Worm (Caenorhabditis elegans): ENCODE measurements around the gene C32B5.13.

ce11 chrII:927331-927730, 34.5 kb downstream of the C32B5.13 start, which contains the start of gene R07C3.13:
- TF ChIP-seq tag-97 (GFP tag; IDR thresholded peaks at IDR 0.05) = no peak
- no peak for TF ChIP-seq ceh-28 (tag; optimal IDR thresholded peaks at IDR 0.05)
- TF ChIP-seq snpc-4 (tag; optimal IDR thresholded peaks at IDR 0.05) = no peak
- TF ChIP-seq F44E2.7 (GFP tag; IDR thresholded peaks at IDR 0.05) = no peak
- TF ChIP-seq ztf-7 (tag; optimal IDR thresholded peaks at IDR 0.05) = no peak
- no peak for TF ChIP-seq lin-39 (tag; optimal IDR thresholded peaks at IDR 0.05)
- TF ChIP-seq mdl-1 (tag; optimal IDR thresholded peaks at IDR 0.05) = no peak
- TF ChIP-seq ZK546.5 (tag; optimal IDR thresholded peaks at IDR 0.05) = no peak
- TF ChIP-seq pqm-1 (tag; optimal IDR thresholded peaks at IDR 0.05) = no peak
- no peak for TF ChIP-seq php-3 (GFP tag; IDR thresholded peaks at IDR 0.05)
- no peak for TF ChIP-seq R02D3.7 (tag; optimal IDR thresholded peaks at IDR 0.05)
- no peak for TF ChIP-seq nhr-11 (tag; optimal IDR thresholded peaks at IDR 0.05)
- no peak for TF ChIP-seq zag-1 (tag; optimal IDR thresholded peaks at IDR 0.05)
- no peak for TF ChIP-seq duxl-1 (tag; optimal IDR thresholded peaks at IDR 0.05; ENCODE audit: poor library complexity)

All from whole organism, L4 larva.